Worm (Caenorhabditis elegans) whole organism, mixed stage, embryonic: ENCODE results near the gene F19B2.5.

Experiments used
- M03D4.4 ChIP-seq: sonication (generic microtip); optimal IDR thresholded peaks from 2 replicates; lab custom pipeline; 2017; ENCODE audit warnings: mild to moderate bottlenecking, missing genetic modification characterization, missing compliant biosample characterization
- bed-3 ChIP-seq: fragments of 200-800 bp; sonication (Bioruptor generic); optimal IDR thresholded peaks from 3 replicates; lab custom pipeline; 2018; ENCODE audit warnings: mild to moderate bottlenecking, missing genetic modification characterization, moderate library complexity, missing compliant biosample characterization
- ceh-39 ChIP-seq: fragments of 150-350 bp; optimal IDR thresholded peaks from 2 replicates; lab custom pipeline; 2014; ENCODE audit warnings: missing biosample characterization, missing genetic modification characterization
- ceh-43 ChIP-seq: fragments of 200-800 bp; sonication (Bioruptor generic); optimal IDR thresholded peaks from 2 replicates; lab custom pipeline; 2018; ENCODE audit warnings: mild to moderate bottlenecking, missing genetic modification characterization, moderate library complexity, missing compliant biosample characterization
- ceh-83 ChIP-seq: fragments of 200-800 bp; sonication (Bioruptor generic); optimal IDR thresholded peaks from 2 replicates; lab custom pipeline; 2018; ENCODE audit warnings: mild to moderate bottlenecking, missing genetic modification characterization, missing compliant biosample characterization
- ces-1 ChIP-seq: fragments of 150-350 bp; optimal IDR thresholded peaks from 2 replicates; lab custom pipeline; 2014; ENCODE audit warnings: missing biosample characterization, missing genetic modification reagents, missing genetic modification characterization
- cnd-1 ChIP-seq: fragments of 200-800 bp; sonication (Bioruptor generic); optimal IDR thresholded peaks from 2 replicates; lab custom pipeline; 2018; ENCODE audit warnings: mild to moderate bottlenecking, missing genetic modification characterization, missing compliant biosample characterization
- drap-1 ChIP-seq: fragments of 200-800 bp; sonication (Bioruptor generic); optimal IDR thresholded peaks from 3 replicates; lab custom pipeline; 2018; ENCODE audit warnings: mild to moderate bottlenecking, missing genetic modification characterization, missing compliant biosample characterization
- elt-3 ChIP-seq: fragments of 150-350 bp; optimal IDR thresholded peaks from 2 replicates; lab custom pipeline; 2014; ENCODE audit warnings: missing biosample characterization, missing genetic modification characterization
- flh-1 ChIP-seq: fragments of 200-800 bp; sonication (Bioruptor generic); optimal IDR thresholded peaks from 2 replicates; lab custom pipeline; 2018; ENCODE audit warnings: mild to moderate bottlenecking, missing genetic modification characterization, moderate library complexity, missing compliant biosample characterization
- ham-2 ChIP-seq: fragments of 200-800 bp; sonication (Bioruptor generic); optimal IDR thresholded peaks from 2 replicates; lab custom pipeline; 2018; ENCODE audit warnings: mild to moderate bottlenecking, missing genetic modification characterization, missing compliant biosample characterization
- hlh-1 ChIP-seq: fragments of 150-350 bp; optimal IDR thresholded peaks from 2 replicates; lab custom pipeline; 2014; ENCODE audit warnings: missing biosample characterization, missing genetic modification reagents, missing genetic modification characterization
- lin-13 ChIP-seq: fragments of 150-350 bp; optimal IDR thresholded peaks from 2 replicates; lab custom pipeline; 2014; ENCODE audit warnings: missing biosample characterization, missing genetic modification characterization
- lin-32 ChIP-seq: fragments of 200-800 bp; sonication (Bioruptor generic); optimal IDR thresholded peaks from 2 replicates; lab custom pipeline; 2018; ENCODE audit warnings: mild to moderate bottlenecking, missing genetic modification characterization, missing compliant biosample characterization
- lsy-2 ChIP-seq: fragments of 150-350 bp; optimal IDR thresholded peaks from 2 replicates; lab custom pipeline; 2014; ENCODE audit warnings: missing biosample characterization, missing genetic modification characterization
- mab-5 ChIP-seq: fragments of 150-350 bp; optimal IDR thresholded peaks from 2 replicates; lab custom pipeline; 2014; ENCODE audit warnings: missing biosample characterization, missing genetic modification characterization
- mep-1 ChIP-seq: fragments of 150-350 bp; optimal IDR thresholded peaks from 2 replicates; lab custom pipeline; 2017; ENCODE audit warnings: missing biosample characterization, missing genetic modification reagents, missing genetic modification characterization, inconsistent platforms
- mls-2 ChIP-seq: sonication (generic microtip); optimal IDR thresholded peaks from 2 replicates; lab custom pipeline; 2016; ENCODE audit warnings: mild to moderate bottlenecking, missing genetic modification characterization, moderate library complexity, missing compliant biosample characterization
- nhr-12 ChIP-seq: fragments of 150-350 bp; optimal IDR thresholded peaks from 2 replicates; lab custom pipeline; 2014; ENCODE audit warnings: missing biosample characterization, missing genetic modification characterization
- nhr-2 ChIP-seq: fragments of 150-350 bp; optimal IDR thresholded peaks from 2 replicates; lab custom pipeline; 2014; ENCODE audit warnings: missing biosample characterization, missing genetic modification characterization
- nhr-237 ChIP-seq: fragments of 150-350 bp; optimal IDR thresholded peaks from 2 replicates; lab custom pipeline; 2014; ENCODE audit warnings: missing biosample characterization, missing genetic modification characterization
- nhr-28 ChIP-seq: fragments of 150-350 bp; optimal IDR thresholded peaks from 2 replicates; lab custom pipeline; 2014; ENCODE audit warnings: missing biosample characterization, missing genetic modification characterization
- nhr-76 ChIP-seq: sonication (generic microtip); optimal IDR thresholded peaks from 2 replicates; lab custom pipeline; 2017; ENCODE audit warnings: missing biosample characterization, missing genetic modification characterization
- pha-4 ChIP-seq: fragments of 150-350 bp; optimal IDR thresholded peaks from 2 replicates; lab custom pipeline; 2018; ENCODE audit warnings: missing biosample characterization, missing genetic modification reagents, missing genetic modification characterization
- sem-2 ChIP-seq: fragments of 200-800 bp; sonication (Bioruptor generic); optimal IDR thresholded peaks from 2 replicates; lab custom pipeline; 2018; ENCODE audit warnings: mild to moderate bottlenecking, missing genetic modification characterization, missing compliant biosample characterization
- snpc-4 ChIP-seq: fragments of 150-350 bp; optimal IDR thresholded peaks from 2 replicates; lab custom pipeline; 2014; ENCODE audit warnings: missing biosample characterization, missing genetic modification characterization
- sptf-1 ChIP-seq: sonication (generic microtip); optimal IDR thresholded peaks from 2 replicates; lab custom pipeline; 2017; ENCODE audit warnings: mild to moderate bottlenecking, missing genetic modification characterization, moderate library complexity, missing compliant biosample characterization
- tbx-8 ChIP-seq: fragments of 200-800 bp; sonication (Bioruptor generic); optimal IDR thresholded peaks from 2 replicates; lab custom pipeline; 2018; ENCODE audit warnings: mild to moderate bottlenecking, missing genetic modification characterization, moderate library complexity, missing compliant biosample characterization
- unc-120 ChIP-seq: sonication (generic microtip); optimal IDR thresholded peaks from 2 replicates; lab custom pipeline; 2017; ENCODE audit warnings: missing genetic modification characterization, missing compliant biosample characterization; ENCODE audit not compliant: poor library complexity, severe bottlenecking
- unc-39 ChIP-seq: fragments of 150-350 bp; optimal IDR thresholded peaks from 2 replicates; lab custom pipeline; 2014; ENCODE audit warnings: missing biosample characterization, missing genetic modification characterization
- unc-62 ChIP-seq: fragments of 150-350 bp; optimal IDR thresholded peaks from 2 replicates; lab custom pipeline; 2014; ENCODE audit warnings: missing biosample characterization, missing genetic modification reagents, missing genetic modification characterization
- zip-8 ChIP-seq: fragments of 150-350 bp; optimal IDR thresholded peaks from 2 replicates; lab custom pipeline; 2014; ENCODE audit warnings: missing biosample characterization, missing genetic modification characterization
- ztf-11 ChIP-seq: fragments of 150-350 bp; optimal IDR thresholded peaks from 2 replicates; lab custom pipeline; 2014; ENCODE audit warnings: missing biosample characterization, missing genetic modification characterization

Gene F19B2.5

DNA sequence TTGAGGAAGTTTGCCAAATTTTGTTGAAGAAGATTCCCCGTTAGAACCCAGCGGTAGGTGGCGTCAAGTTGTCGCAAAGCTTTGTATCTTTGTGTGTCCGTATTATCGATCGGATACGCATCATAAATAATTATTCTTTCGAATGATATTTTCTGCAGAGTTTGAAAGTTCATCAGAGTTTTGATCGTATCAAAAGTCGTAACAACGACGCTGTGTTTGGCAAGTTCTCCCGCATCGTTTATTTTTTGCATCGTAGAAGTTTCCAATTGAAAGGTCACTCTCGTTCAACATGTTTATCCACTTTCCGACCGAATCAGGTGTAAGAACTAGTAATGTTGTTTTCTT is 888 bp downstream of the F19B2.5 start:
- TF ChIP-seq drap-1: no peak
- no peak for TF ChIP-seq flh-1 (GFP tag; lab: Kevin White, UChicago)
- TF ChIP-seq snpc-4: no peak
- no peak for TF ChIP-seq nhr-12 (tag; lab: Kevin White, UChicago)
- no peak for TF ChIP-seq lin-32 (GFP tag; lab: Kevin White, UChicago)
- TF ChIP-seq elt-3: no peak
- no peak for TF ChIP-seq unc-39 (tag; lab: Kevin White, UChicago)
- TF ChIP-seq cnd-1 (tag; lab: Kevin White, UChicago): no peak
- no peak for TF ChIP-seq nhr-237 (tag; lab: Kevin White, UChicago)

DNA sequence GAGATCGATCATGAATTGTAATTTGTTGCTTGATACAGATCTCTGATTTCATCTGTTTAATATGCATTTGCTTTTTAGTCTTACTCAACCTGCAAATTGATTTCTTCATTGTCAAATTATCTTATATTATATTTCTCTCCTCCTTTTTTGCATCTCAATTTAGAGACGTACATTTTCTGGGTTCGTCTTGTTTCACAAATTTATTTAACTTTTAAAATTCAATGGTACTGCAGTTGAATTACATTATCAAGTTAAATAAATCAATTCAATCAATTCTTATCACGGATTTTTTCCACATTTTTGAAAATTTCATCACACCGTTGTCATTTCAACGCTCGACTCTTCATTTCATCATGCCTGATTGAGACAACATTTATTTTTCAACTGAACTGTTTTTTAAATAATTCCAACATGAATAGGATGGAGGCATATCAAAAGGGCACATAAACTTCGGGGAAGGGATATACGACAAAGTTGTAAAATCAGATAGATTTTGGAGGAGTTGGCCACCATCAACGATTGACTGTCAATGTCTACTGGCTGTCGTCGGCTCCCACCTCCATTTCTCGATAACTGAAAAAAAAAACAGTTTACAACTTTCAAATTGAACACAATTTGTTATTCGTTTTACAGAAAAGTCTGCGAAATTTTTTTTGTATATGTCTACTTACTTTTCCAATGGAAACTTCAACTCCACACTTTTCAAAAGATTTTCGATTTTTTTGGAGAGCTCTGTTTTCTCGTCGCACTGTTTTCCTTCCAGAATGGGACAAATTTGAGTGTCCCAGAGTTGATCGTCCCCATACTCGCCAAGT is 1.5 kb downstream of the F19B2.5 start:
- no peak for TF ChIP-seq nhr-237 (tag; lab: Kevin White, UChicago)
- no peak for TF ChIP-seq tbx-8 (GFP tag; lab: Kevin White, UChicago)
- TF ChIP-seq sptf-1 (tag; lab: Kevin White, UChicago): no peak
- no peak for TF ChIP-seq unc-120
- TF ChIP-seq, all 35 proteins: peak for 0

DNA sequence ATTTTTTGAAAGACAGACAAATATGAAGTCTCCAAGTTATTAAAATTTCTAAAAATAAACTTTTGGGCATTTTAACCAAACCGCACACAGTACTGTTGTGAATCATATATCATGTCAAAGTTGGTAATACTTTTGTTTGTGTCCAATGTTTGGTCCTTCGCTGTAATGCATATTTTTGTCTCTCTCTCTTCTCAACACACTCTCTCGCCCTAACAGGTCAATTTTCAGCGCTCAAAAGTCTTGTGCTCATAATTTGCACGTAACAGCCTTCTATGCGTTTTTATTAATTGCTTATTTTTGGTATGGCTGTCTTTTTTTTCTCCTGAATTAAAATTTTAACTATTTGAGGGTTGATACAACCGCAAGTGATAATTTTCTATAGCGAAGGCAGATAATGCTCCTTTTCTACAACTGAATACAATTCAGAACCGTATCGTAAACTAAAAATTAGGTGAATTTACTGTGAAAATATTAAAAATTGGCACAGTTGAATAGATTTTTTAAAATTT is 2.1 kb downstream of the F19B2.5 start:
- TF ChIP-seq snpc-4 (no peak), mls-2 (tag; lab: Kevin White, UChicago) (no peak), lsy-2 (tag; lab: Kevin White, UChicago) (no peak), ham-2 (GFP tag; lab: Kevin White, UChicago) (no peak), ceh-39 (tag; lab: Kevin White, UChicago) (no peak), mep-1 (no peak), bed-3 (GFP tag; lab: Kevin White, UChicago) (no peak), ceh-83 (GFP tag; lab: Kevin White, UChicago) (no peak), nhr-237 (tag; lab: Kevin White, UChicago) (no peak), hlh-1 (tag; lab: Kevin White, UChicago) (no peak), ztf-11 (tag; lab: Kevin White, UChicago) (no peak), lin-13 (tag; lab: Kevin White, UChicago) (no peak), elt-3 (no peak), unc-120 (no peak), unc-39 (tag; lab: Kevin White, UChicago) (no peak)

DNA sequence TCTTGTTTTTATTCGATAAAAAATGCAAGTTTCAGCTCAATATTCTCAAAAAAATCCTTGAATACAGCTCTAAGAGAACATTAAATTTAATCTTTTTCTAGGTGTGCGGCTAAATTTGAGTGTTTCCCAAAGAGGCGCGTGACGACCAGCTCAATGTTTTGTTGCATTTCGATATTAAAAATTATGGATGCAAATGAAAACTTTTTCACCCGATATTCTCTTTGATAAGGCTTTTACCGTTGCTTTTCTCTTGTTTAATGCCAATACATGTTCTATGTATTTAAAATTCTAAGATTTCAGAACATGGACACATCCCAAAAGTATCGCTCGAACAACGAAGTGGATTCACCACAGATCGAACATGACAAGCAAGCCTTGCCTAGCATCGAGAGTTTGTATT is 5.7 kb downstream of the F19B2.5 start, which contains the start of gene F19B2.6:
Gene F19B2.6, plus strand, starts transcription at position 301 of the 400 bp plus-strand sequence.
- TF ChIP-seq hlh-1 (tag; lab: Kevin White, UChicago) (no peak), zip-8 (tag; lab: Kevin White, UChicago) (no peak), ceh-83 (GFP tag; lab: Kevin White, UChicago) (no peak), snpc-4 (no peak), sem-2 (no peak), nhr-76 (tag; lab: Kevin White, UChicago) (no peak), ces-1 (no peak), tbx-8 (GFP tag; lab: Kevin White, UChicago) (no peak), pha-4 (no peak), mab-5 (no peak), M03D4.4 (tag; lab: Kevin White, UChicago) (no peak), nhr-2 (no peak), sptf-1 (tag; lab: Kevin White, UChicago) (no peak), nhr-237 (tag; lab: Kevin White, UChicago) (no peak), bed-3 (GFP tag; lab: Kevin White, UChicago) (no peak), unc-62 (GFP tag; lab: Kevin White, UChicago) (no peak), elt-3 (no peak), nhr-12 (tag; lab: Kevin White, UChicago) (no peak), ceh-43 (no peak), drap-1 (no peak)

DNA sequence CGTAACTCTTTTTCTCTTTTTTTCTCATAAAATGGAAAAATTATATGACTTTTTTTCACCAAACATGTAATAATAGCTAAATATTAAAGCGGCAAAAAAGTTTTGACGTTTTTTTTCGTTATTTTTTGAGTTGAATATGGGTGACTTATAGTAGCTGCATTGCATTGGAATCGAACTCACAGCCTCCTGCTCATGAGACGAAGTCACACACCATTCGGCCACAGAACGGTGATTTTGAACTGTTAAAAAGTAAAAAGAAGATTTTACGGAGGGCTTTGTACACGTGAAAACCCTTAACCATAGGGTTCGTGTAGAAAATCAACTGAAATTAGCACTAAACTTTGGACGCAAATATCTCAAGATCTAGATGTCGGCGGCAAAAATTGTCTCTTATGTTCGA is 12.1 kb downstream of the F19B2.5 start:
- TF ChIP-seq unc-62 (GFP tag; lab: Kevin White, UChicago) (no peak), nhr-28 (tag; lab: Kevin White, UChicago) (no peak), ceh-43 (no peak), M03D4.4 (tag; lab: Kevin White, UChicago) (no peak), mab-5 (no peak), ztf-11 (tag; lab: Kevin White, UChicago) (no peak), cnd-1 (tag; lab: Kevin White, UChicago) (no peak)
